Worm (Caenorhabditis elegans) whole organism, midembryonic: ENCODE measurements around the gene prmt-4.

Source experiments
- T22C8.4 ChIP-seq: fragments of 200-800 bp; sonication (Bioruptor generic); IDR thresholded peaks from 2 replicates; pipeline ENCODE4 v1.3.6; 2022; ENCODE audit warnings: missing genetic modification characterization, missing compliant biosample characterization
- cog-1 ChIP-seq: sonication (generic microtip); optimal IDR thresholded peaks from 2 replicates; lab custom pipeline; 2016; ENCODE audit warnings: missing genetic modification characterization, missing compliant biosample characterization
- flt-1 ChIP-seq: fragments of 200-800 bp; sonication (Bioruptor generic); IDR thresholded peaks from 2 replicates; pipeline ENCODE4 v1.3.6; 2022; ENCODE audit warnings: missing genetic modification characterization, missing compliant biosample characterization
- klf-2 ChIP-seq: fragments of 200-800 bp; sonication (Bioruptor generic); conservative IDR thresholded peaks from 2 replicates; pipeline ENCODE4 v1.3.6; 2022; ENCODE audit warnings: missing genetic modification reagents, missing genetic modification characterization, missing compliant biosample characterization
- med-1 ChIP-seq: sonication (generic microtip); optimal IDR thresholded peaks from 2 replicates; lab custom pipeline; 2017; ENCODE audit warnings: missing genetic modification characterization, mild to moderate bottlenecking, missing compliant biosample characterization, antibody characterized with exemption, missing genetic modification reagents; ENCODE audit not compliant: insufficient read depth
- ref-1 ChIP-seq: fragments of 200-800 bp; sonication (Bioruptor generic); conservative IDR thresholded peaks from 2 replicates; pipeline ENCODE4 v1.3.6; 2022; ENCODE audit warnings: missing genetic modification reagents, missing genetic modification characterization, missing compliant biosample characterization
- tab-1 ChIP-seq: fragments of 200-800 bp; sonication (Bioruptor generic); IDR thresholded peaks from 2 replicates; pipeline ENCODE4 v1.3.6; 2022; ENCODE audit warnings: missing genetic modification characterization, missing compliant biosample characterization
- ztf-23 ChIP-seq: fragments of 200-800 bp; sonication (Bioruptor generic); IDR thresholded peaks from 2 replicates; pipeline ENCODE4 v1.3.6; 2022; ENCODE audit warnings: missing genetic modification reagents, missing genetic modification characterization, missing compliant biosample characterization
- ztf-29 ChIP-seq: fragments of 200-800 bp; sonication (Bioruptor generic); IDR thresholded peaks from 2 replicates; pipeline ENCODE4 v1.3.6; 2022; ENCODE audit warnings: missing genetic modification reagents, missing genetic modification characterization, missing compliant biosample characterization

The prmt-4 gene

ce11 chrIV:587729-588128, 15.7 kb downstream of the prmt-4 start, which contains the start of gene C18H7.12:
Gene C18H7.12, minus strand, starts transcription at chrIV:587829.
- TF ChIP-seq cog-1 (tag; lab: Kevin White, UChicago) (no peak), ztf-23 (no peak), tab-1 (GFP tag; lab: Robert Waterston, UW) (no peak), med-1 (GFP tag; lab: Kevin White, UChicago) (no peak), ref-1 (GFP tag; lab: Robert Waterston, UW) (no peak), T22C8.4 (no peak), flt-1 (GFP tag; lab: Robert Waterston, UW) (no peak), klf-2 (GFP tag; lab: Robert Waterston, UW) (no peak)

- TF ChIP-seq klf-2 (GFP tag; lab: Robert Waterston, UW), result no peak
These were observed 19.4 kb downstream of the prmt-4 start for ce11 chrIV:584039-584438.

DNA sequence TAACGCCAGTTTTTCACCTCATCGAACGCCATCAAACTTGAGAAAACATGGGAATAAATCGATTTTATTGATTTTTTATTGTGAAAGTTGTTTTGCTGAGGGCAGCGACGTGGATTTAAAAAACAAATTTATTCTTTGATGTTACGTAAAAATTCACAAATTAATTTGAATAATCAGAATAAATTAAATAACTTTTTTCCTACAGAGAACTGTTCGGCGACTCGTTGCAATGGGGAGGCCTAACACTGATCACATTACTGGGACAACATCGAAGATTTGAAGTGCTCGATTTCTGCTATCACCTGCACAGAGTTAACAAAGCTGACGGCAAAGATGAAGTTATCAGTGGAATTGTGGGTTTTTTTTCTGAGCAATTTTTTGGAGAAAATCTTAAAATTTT, 21.3 kb downstream of the prmt-4 start, which contains the start of gene F56A11.6:
Gene F56A11.6, minus strand, starts transcription at position 101 of the 400 bp plus-strand sequence.
- no peak for TF ChIP-seq ref-1 (GFP tag; lab: Robert Waterston, UW)
- TF ChIP-seq tab-1 (GFP tag; lab: Robert Waterston, UW), result no peak
- TF ChIP-seq ztf-23, result no peak
- TF ChIP-seq flt-1 (GFP tag; lab: Robert Waterston, UW), result no peak
- TF ChIP-seq cog-1 (tag; lab: Kevin White, UChicago), result no peak
- TF ChIP-seq ztf-29 (GFP tag; lab: Robert Waterston, UW), result no peak
- TF ChIP-seq med-1 (GFP tag; lab: Kevin White, UChicago), result no peak
- no peak for TF ChIP-seq klf-2 (GFP tag; lab: Robert Waterston, UW)
- TF ChIP-seq T22C8.4, result no peak

DNA sequence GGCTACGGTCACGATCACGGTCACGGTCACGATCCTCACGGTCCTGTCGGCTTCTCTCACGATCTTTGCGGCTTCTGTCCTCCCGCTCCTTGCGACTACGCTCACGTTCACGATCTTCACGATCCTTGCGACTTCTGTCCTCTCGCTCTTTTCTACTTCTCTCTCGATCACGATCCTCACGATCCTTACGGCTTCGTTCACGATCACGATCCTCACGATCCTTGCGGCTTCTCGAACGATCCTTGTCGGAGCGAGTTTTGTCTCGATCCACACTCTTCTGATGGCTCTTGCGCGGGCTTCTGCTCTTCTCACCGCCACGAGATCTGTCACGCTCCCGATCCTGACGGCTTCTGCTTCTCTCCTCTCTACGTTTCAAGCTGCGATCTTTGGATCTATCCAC, 22.9 kb downstream of the prmt-4 start:
- TF ChIP-seq ztf-23 (no peak), ztf-29 (GFP tag; lab: Robert Waterston, UW) (no peak), flt-1 (GFP tag; lab: Robert Waterston, UW) (no peak), tab-1 (GFP tag; lab: Robert Waterston, UW) (no peak), ref-1 (GFP tag; lab: Robert Waterston, UW) (no peak), klf-2 (GFP tag; lab: Robert Waterston, UW) (no peak), T22C8.4 (no peak), cog-1 (tag; lab: Kevin White, UChicago) (no peak)

DNA sequence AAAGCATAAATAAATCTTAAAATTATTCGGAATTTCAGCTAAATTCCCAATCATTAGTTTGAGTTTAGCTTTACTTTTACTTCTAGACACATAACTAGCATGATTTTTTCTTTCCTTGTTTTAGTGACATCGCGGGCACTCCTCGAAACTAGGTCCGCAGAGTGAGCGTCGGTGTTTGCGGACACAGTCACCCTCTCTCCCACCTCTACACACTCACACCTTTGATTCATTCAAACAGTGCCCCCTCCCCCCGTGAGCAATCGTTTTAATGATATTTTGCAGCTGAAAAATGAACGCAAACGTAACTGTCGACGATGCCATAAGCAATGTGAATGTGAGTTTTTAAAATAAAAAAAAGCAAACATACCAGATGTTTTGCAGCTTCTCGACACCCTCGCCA, 31.0 kb downstream of the prmt-4 start, which contains the start of gene gex-2:
Gene gex-2, plus strand, starts transcription at position 283 of the 400 bp plus-strand sequence.
- no peak for TF ChIP-seq T22C8.4
- 0 out of 2 replicates have a peak, but pooled peaks have one; percentile 29 for TF ChIP-seq tab-1 (GFP tag; lab: Robert Waterston, UW)
- no peak for TF ChIP-seq flt-1 (GFP tag; lab: Robert Waterston, UW)
- TF ChIP-seq ztf-29 (GFP tag; lab: Robert Waterston, UW), result no peak
- no peak for TF ChIP-seq ref-1 (GFP tag; lab: Robert Waterston, UW)

DNA sequence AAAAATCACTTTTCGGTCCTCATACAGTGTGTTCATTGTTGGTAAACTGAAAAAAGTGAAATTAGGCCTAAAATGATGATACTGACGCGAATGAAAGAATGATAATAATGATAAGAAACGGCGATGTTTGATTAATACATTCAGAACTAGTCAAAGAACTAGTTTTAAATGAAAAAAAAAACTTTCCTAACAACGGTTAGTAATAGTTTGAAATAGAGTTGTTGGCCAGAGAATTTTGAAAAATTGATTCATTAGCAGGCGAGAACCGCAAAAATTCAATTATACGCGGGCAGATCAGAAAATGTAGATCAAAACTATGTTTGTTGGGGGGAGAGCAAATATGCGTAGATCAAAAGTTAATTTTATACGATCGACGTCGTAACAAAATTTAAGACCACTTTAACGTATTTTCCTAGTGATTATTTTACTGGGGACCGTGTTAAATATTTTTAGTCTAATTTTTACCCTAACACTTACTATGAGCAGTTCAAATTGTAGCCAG, 32.6 kb downstream of the prmt-4 start, which contains the start of gene F56A11.5:
Gene F56A11.5, minus strand, starts transcription at position 51 of the 502 bp plus-strand sequence.
- TF ChIP-seq klf-2 (GFP tag; lab: Robert Waterston, UW) (no peak), ztf-23 (no peak), ztf-29 (GFP tag; lab: Robert Waterston, UW) (no peak), flt-1 (GFP tag; lab: Robert Waterston, UW) (no peak), tab-1 (GFP tag; lab: Robert Waterston, UW) (no peak), T22C8.4 (no peak), cog-1 (tag; lab: Kevin White, UChicago) (no peak), ref-1 (GFP tag; lab: Robert Waterston, UW) (no peak), med-1 (GFP tag; lab: Kevin White, UChicago) (no peak)

DNA sequence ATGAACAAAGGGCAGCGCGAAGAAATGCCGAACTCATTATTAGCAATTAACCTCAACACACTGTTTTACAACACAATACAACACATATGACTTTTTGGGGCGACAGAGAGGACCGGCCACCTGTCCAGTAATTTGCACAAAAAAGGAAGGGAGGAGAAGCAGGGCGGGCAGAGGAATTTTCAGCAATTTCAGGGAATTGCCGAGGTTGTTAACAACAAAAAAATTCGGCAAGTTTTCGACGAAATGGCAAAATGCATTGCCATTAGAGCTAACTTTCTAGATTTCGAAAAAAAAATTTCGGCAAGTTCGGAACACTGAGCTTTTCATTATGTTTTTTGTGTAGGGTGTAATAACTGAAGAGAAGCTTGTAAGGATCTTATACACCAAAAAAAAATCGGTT, 39.4 kb downstream of the prmt-4 start:
- TF ChIP-seq flt-1 (GFP tag; lab: Robert Waterston, UW), result no peak
- no peak for TF ChIP-seq ztf-29 (GFP tag; lab: Robert Waterston, UW)
- TF ChIP-seq klf-2 (GFP tag; lab: Robert Waterston, UW), result no peak
- no peak for TF ChIP-seq med-1 (GFP tag; lab: Kevin White, UChicago)
- no peak for TF ChIP-seq tab-1 (GFP tag; lab: Robert Waterston, UW)
- no peak for TF ChIP-seq T22C8.4
- no peak for TF ChIP-seq ref-1 (GFP tag; lab: Robert Waterston, UW)

DNA sequence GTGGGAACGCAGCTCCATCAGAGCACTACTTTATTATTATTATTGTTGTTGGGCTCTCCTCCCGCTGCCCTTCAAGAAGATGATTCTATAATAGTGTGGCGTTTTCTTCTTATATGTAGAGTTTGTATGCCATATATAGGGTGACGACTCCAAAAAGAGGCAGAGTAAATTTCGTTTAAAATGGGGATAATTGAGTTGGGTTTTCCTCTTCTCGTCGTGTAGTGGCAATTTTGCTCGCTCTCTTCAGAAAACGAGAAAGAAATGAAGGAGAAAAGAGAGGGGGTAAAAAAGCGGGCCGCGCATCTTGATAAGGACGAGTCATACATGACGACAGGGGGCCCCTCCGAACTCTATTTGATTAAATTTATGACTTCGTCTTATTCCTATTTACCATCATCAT, 40.0 kb downstream of the prmt-4 start:
- TF ChIP-seq T22C8.4, result no peak
- no peak for TF ChIP-seq med-1 (GFP tag; lab: Kevin White, UChicago)
- no peak for TF ChIP-seq ztf-29 (GFP tag; lab: Robert Waterston, UW)
- no peak for TF ChIP-seq flt-1 (GFP tag; lab: Robert Waterston, UW)
- no peak for TF ChIP-seq ref-1 (GFP tag; lab: Robert Waterston, UW)
- no peak for TF ChIP-seq tab-1 (GFP tag; lab: Robert Waterston, UW)
- TF ChIP-seq cog-1 (tag; lab: Kevin White, UChicago), result no peak
- no peak for TF ChIP-seq ztf-23
- TF ChIP-seq klf-2 (GFP tag; lab: Robert Waterston, UW), result no peak

- TF ChIP-seq ztf-23 (no peak), ref-1 (GFP tag; lab: Robert Waterston, UW) (no peak), ztf-29 (GFP tag; lab: Robert Waterston, UW) (no peak), cog-1 (tag; lab: Kevin White, UChicago) (no peak), T22C8.4 (no peak), tab-1 (GFP tag; lab: Robert Waterston, UW) (no peak), flt-1 (GFP tag; lab: Robert Waterston, UW) (no peak), klf-2 (GFP tag; lab: Robert Waterston, UW) (no peak), med-1 (GFP tag; lab: Kevin White, UChicago) (no peak)
These were observed 42.7 kb downstream of the prmt-4 start for ce11 chrIV:560780-561179.

DNA sequence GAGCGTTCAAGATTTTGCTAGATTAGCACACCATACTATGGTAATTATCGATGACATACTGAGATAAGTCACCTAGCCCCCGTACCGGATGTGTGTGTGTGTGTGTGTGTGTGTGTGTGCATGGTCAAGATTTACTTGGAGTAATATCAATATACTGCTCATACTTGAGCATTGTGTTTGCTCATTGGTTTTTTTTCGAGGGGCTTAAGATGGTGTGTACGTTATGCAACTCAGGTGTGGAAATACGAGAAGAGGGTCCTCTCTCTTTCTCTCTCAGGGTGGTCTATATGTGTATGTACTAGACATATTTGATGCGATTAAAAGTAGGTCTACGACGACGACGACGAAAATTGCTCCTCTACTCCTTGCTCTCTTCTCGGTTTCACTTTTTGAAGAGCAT, 43.1 kb downstream of the prmt-4 start:
- TF ChIP-seq med-1 (GFP tag; lab: Kevin White, UChicago) (no peak), ref-1 (GFP tag; lab: Robert Waterston, UW) (no peak), ztf-29 (GFP tag; lab: Robert Waterston, UW) (no peak), cog-1 (tag; lab: Kevin White, UChicago) (no peak), tab-1 (GFP tag; lab: Robert Waterston, UW) (no peak), klf-2 (GFP tag; lab: Robert Waterston, UW) (no peak), T22C8.4 (no peak), flt-1 (GFP tag; lab: Robert Waterston, UW) (no peak), ztf-23 (no peak)
